Worm (Caenorhabditis elegans): ENCODE measurements around the gene rfip-2.

DNA sequence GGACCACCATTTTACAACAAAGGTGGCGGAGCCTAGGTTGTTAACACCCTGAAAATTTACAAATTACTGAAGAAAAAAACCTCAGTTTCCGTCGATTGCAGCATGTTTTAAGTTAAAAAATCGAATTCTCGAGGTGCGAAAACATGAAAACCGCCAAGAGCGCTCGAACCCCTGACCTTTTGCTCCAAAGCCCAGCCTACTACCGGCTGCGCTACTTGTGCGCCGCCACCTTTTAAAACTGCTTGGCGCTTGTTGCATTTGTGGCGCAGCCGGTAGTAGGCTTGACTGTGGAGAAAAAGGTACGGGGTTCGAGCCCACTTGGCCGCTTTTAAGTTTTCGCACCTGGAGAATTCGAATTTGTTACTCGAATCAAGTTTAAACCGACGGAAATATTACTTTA, 26.6 kb downstream of the rfip-2 start, which contains the start of gene snt-6:
- TF ChIP-seq klf-2 (GFP tag; conservative IDR thresholded peaks at IDR 0.05) (no peak), ref-1 (GFP tag; conservative IDR thresholded peaks at IDR 0.05) (no peak), flt-1 (GFP tag; IDR thresholded peaks at IDR 0.05) (no peak), T22C8.4 (GFP tag; IDR thresholded peaks at IDR 0.05) (no peak), cog-1 (tag; optimal IDR thresholded peaks at IDR 0.05) (no peak), ztf-29 (GFP tag; IDR thresholded peaks at IDR 0.05) (no peak), ztf-23 (GFP tag; IDR thresholded peaks at IDR 0.05) (no peak), med-1 (GFP tag; optimal IDR thresholded peaks at IDR 0.05; ENCODE audit: insufficient read depth) (no peak), tab-1 (GFP tag; IDR thresholded peaks at IDR 0.05) (no peak)

Data from whole organism, midembryonic.